Fruit fly (Drosophila melanogaster): ENCODE data around the gene CG14323.

CG14323 gene

DNA sequence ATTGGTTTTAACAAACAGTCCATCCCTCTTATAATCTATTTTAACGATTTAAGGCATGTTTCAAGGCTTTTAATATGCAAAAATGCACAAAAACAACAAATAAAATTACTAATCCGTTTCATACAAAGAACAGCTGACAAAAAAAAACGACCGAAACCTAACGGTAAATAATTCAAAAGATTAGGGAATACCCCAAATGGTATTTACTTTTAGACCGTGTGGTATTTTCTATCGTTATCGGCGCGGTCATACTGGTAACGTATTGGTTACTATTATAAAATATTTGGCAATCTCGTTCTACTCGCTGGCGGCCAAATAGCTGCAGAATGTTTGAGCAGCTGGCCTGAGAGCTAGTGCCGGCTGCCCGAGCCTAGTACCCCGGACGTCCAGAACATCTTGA, 16.0 kb downstream of the CG14323 start, which contains the start of gene sll (continued):
- TF ChIP-seq vnd (GFP tag; IDR thresholded peaks at IDR 0.05; ENCODE audit: partially characterized antibody) (no peak), bbx (GFP tag; IDR thresholded peaks at IDR 0.05; ENCODE audit: partially characterized antibody) (peak; percentile 35; the same call in 1 of the 2 replicates), wek (GFP tag; optimal IDR thresholded peaks at IDR 0.05) (peak; percentile 99), disco-r (GFP tag; optimal IDR thresholded peaks at IDR 0.05) (no peak), CTCF (GFP tag; optimal IDR thresholded peaks at IDR 0.05) (no peak), CG18011 (GFP tag; optimal IDR thresholded peaks at IDR 0.05) (no peak), ind (GFP tag; optimal IDR thresholded peaks at IDR 0.05) (no peak), chinmo (GFP tag; IDR thresholded peaks at IDR 0.05; ENCODE audit: partially characterized antibody) (0 out of 4 replicates have a peak, but pooled peaks have one; percentile 11), sug (tag; optimal IDR thresholded peaks at IDR 0.05) (no peak), CG10267 (tag; optimal IDR thresholded peaks at IDR 0.05) (peak; percentile 20), CG3726 (GFP tag; IDR thresholded peaks at IDR 0.05) (no peak), BEAF-32 (GFP tag; optimal IDR thresholded peaks at IDR 0.05) (peak; percentile 42), CG17829 (tag; optimal IDR thresholded peaks at IDR 0.05) (no peak), ttk (GFP tag; IDR thresholded peaks at IDR 0.05) (no peak), br (optimal IDR thresholded peaks at IDR 0.05) (no peak), CG13894 (tag; optimal IDR thresholded peaks at IDR 0.05) (no peak), CG1529 (GFP tag; optimal IDR thresholded peaks at IDR 0.05) (no peak), CG12391 (tag; optimal IDR thresholded peaks at IDR 0.05) (peak; percentile 9), CG3281 (GFP tag; optimal IDR thresholded peaks at IDR 0.05) (no peak), Nf-YC (tag; optimal IDR thresholded peaks at IDR 0.05) (no peak), toy (GFP tag; IDR thresholded peaks at IDR 0.05) (no peak), CG16779 (GFP tag; IDR thresholded peaks at IDR 0.05) (no peak), Mes4 (GFP tag; optimal IDR thresholded peaks at IDR 0.05) (no peak), CG2120 (GFP tag; optimal IDR thresholded peaks at IDR 0.05) (no peak), Lim3 (GFP tag; IDR thresholded peaks at IDR 0.05) (no peak), wor (GFP tag; IDR thresholded peaks at IDR 0.05) (no peak), CG1024 (GFP tag; IDR thresholded peaks at IDR 0.05) (no peak), Hr78 (GFP tag; optimal IDR thresholded peaks at IDR 0.05) (no peak), CG2678 (tag; optimal IDR thresholded peaks at IDR 0.05) (peak; percentile 14), chif (GFP tag; optimal IDR thresholded peaks at IDR 0.05) (no peak), ato (GFP tag; IDR thresholded peaks at IDR 0.05; ENCODE audit: partially characterized antibody) (no peak), sd (tag; optimal IDR thresholded peaks at IDR 0.05) (no peak), sqz (GFP tag; optimal IDR thresholded peaks at IDR 0.05) (peak; percentile 68), CG8359 (GFP tag; optimal IDR thresholded peaks at IDR 0.05; ENCODE audit: borderline replicate concordance) (no peak), CG14014 (GFP tag; IDR thresholded peaks at IDR 0.05) (no peak), CG2199 (GFP tag; IDR thresholded peaks at IDR 0.05) (no peak), Doc2 (GFP tag; IDR thresholded peaks at IDR 0.05) (no peak), Awh (GFP tag; IDR thresholded peaks at IDR 0.05) (no peak), knrl (GFP tag; IDR thresholded peaks at IDR 0.05; ENCODE audit: partially characterized antibody) (no peak), pho (GFP tag; optimal IDR thresholded peaks at IDR 0.05) (no peak), pzg (GFP tag; optimal IDR thresholded peaks at IDR 0.05) (peak; percentile 40), MESR4 (GFP tag; optimal IDR thresholded peaks at IDR 0.05) (peak; percentile 51), Dek (tag; optimal IDR thresholded peaks at IDR 0.05) (no peak), CG34224 (GFP tag; IDR thresholded peaks at IDR 0.05; ENCODE audit: partially characterized antibody) (no peak), prd (optimal IDR thresholded peaks at IDR 0.05) (no peak), prd (GFP tag; IDR thresholded peaks at IDR 0.05) (no peak), CG7987 (GFP tag; optimal IDR thresholded peaks at IDR 0.05) (no peak), Sry-δ (GFP tag; optimal IDR thresholded peaks at IDR 0.05) (peak; percentile 40), phol (tag; optimal IDR thresholded peaks at IDR 0.05) (peak; percentile 25), Ets97D (GFP tag; optimal IDR thresholded peaks at IDR 0.05) (peak; percentile 0), CG13775 (GFP tag; optimal IDR thresholded peaks at IDR 0.05) (no peak), CG18619 (GFP tag; optimal IDR thresholded peaks at IDR 0.05) (no peak)

All from whole organism, embryonic.